Fruit fly (Drosophila melanogaster) whole organism: ENCODE data around the gene CG10317.

ENCODE experiments used
- CG8478 ChIP-seq: fragments of >200 bp; optimal IDR thresholded peaks from 2 replicates; lab custom pipeline; 2018; ENCODE audit warnings: inconsistent platforms
- Dll ChIP-seq: fragments of >200 bp; optimal IDR thresholded peaks from 2 replicates; lab custom pipeline; 2017
- EcR ChIP-seq, 2 experiments: fragments of >200 bp; optimal IDR thresholded peaks; 2 replicates each; lab custom pipeline; 2017; ENCODE audit warnings: missing biosample characterization in 2 of 2, missing genetic modification characterization in 2 of 2, missing genetic modification reagents in 2 of 2
- psq ChIP-seq: fragments of >200 bp; optimal IDR thresholded peaks from 2 replicates; lab custom pipeline; 2017
- usp ChIP-seq: fragments of >200 bp; optimal IDR thresholded peaks from 2 replicates; lab custom pipeline; 2017; ENCODE audit warnings: missing biosample characterization, missing genetic modification characterization, mixed read lengths

DNA sequence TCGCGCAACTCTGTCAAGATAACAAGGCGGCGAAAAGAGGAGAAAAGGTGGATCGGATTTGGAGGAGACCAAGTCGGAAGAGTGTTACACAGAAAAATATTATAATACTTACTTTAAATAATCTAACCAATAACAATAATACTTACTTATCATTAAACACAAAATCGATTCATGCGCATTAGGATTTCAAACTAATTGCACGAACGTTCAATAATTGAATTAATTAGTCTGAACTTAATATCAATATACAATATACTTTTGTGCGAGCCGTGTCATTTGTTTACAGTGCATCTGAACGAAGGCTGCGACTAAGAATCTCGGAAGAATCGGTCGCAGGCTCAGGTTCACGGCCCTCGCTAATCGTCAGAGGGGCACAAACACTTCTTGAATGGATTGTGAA is 25.1 kb upstream of the CG10317 start:
- TF ChIP-seq CG8478 (lab: Kevin White, UChicago) = no peak
- no peak for TF ChIP-seq EcR (GFP tag; optimal IDR thresholded peaks at IDR 0.05; lab: Kevin White, UChicago)
- no peak for TF ChIP-seq Dll (lab: Kevin White, UChicago)
- TF ChIP-seq psq (lab: Kevin White, UChicago) = no peak
- no peak for TF ChIP-seq usp (GFP tag; lab: Kevin White, UChicago)
